Worm (Caenorhabditis elegans): ENCODE results near the gene chil-1.
A peak's percentile ranks its signal among the peaks of the same experiment; 100 is the strongest.

The chil-1 gene

DNA sequence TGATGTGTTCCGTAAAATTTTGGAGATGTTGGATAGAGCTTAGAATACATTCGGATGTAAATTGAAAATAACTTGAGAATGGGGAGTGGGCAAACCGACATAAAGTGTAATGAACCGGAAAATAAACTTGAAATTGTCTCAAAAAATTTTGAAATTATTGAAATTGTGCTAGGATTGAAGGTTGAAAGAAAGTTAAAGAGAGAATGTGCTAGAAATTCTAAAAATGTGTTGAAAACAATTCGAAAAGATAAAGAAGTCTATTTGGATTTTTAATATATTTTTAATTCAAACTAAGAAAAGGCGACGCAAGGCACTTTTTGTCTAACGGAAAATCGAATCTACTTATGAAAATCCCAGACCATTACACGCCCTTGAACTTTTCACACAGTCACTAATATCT lies 32.4 kb downstream of the chil-1 start, which contains the start of gene ZK938.3:
Gene ZK938.3, minus strand, starts transcription at position 101 of the 400 bp plus-strand sequence.
- TF ChIP-seq sptf-1 (tag; optimal IDR thresholded peaks at IDR 0.05) (no peak), elt-3 (tag; optimal IDR thresholded peaks at IDR 0.05) (no peak), elt-1 (tag; optimal IDR thresholded peaks at IDR 0.05; ENCODE audit: borderline replicate concordance, insufficient read depth) (no peak), mab-5 (tag; optimal IDR thresholded peaks at IDR 0.05) (no peak), ceh-43 (GFP tag; optimal IDR thresholded peaks at IDR 0.05) (no peak), ztf-11 (tag; optimal IDR thresholded peaks at IDR 0.05) (no peak), sem-2 (GFP tag; optimal IDR thresholded peaks at IDR 0.05) (no peak), flh-1 (GFP tag; optimal IDR thresholded peaks at IDR 0.05) (no peak), cnd-1 (tag; optimal IDR thresholded peaks at IDR 0.05) (no peak), drap-1 (GFP tag; optimal IDR thresholded peaks at IDR 0.05) (no peak), mep-1 (tag; optimal IDR thresholded peaks at IDR 0.05) (no peak), lin-13 (tag; optimal IDR thresholded peaks at IDR 0.05) (no peak), nhr-2 (tag; optimal IDR thresholded peaks at IDR 0.05) (no peak), zip-8 (tag; optimal IDR thresholded peaks at IDR 0.05) (no peak), pha-4 (tag; optimal IDR thresholded peaks at IDR 0.05) (no peak), lsy-2 (tag; optimal IDR thresholded peaks at IDR 0.05) (no peak), nhr-28 (tag; optimal IDR thresholded peaks at IDR 0.05) (no peak), unc-39 (tag; optimal IDR thresholded peaks at IDR 0.05) (no peak)

DNA sequence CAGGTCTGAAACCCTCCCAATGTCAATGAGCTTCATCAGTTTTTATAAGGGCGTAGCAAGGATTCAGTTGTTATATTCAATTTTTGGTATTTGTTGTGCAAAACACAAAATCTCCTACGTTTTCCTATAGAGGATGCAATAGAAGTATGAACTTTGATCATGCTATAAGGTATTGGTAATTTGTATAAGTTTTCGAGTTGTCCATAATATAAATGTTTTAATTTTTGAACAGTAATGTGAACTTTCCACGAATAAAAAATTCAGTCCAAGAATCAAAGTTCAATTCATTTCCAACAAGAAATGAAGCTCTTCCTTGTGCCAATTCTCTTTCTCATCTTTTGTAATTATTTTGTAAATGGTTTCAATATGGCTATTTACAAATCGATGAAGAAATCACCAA lies 35.2 kb downstream of the chil-1 start, which contains the start of gene ZK938.12:
Gene ZK938.12, plus strand, starts transcription at position 301 of the 400 bp plus-strand sequence.
- TF ChIP-seq tbx-8 (GFP tag; optimal IDR thresholded peaks at IDR 0.05) (no peak), mls-2 (tag; optimal IDR thresholded peaks at IDR 0.05) (no peak), zip-8 (tag; optimal IDR thresholded peaks at IDR 0.05) (no peak)

DNA sequence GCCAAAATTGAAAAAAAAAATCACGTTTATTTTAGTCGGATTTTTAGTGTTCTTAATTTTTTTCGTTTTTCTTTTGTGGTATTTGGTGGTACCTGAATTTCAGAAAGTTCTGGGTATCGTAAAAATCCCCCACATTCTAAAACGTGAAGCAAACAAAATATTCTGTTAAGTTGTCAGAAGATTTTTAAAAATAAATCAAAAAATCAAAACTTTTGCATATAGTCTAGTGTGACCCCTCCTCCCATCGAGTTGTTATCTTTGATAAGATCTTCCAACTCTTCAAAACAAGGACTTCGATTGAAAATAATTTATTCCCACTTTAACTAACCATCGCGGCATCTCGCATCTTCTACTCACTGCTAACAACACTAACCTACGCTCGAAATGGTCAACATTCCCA lies 37.2 kb downstream of the chil-1 start, which contains the start of gene ZK938.1:
Gene ZK938.1, plus strand, starts transcription at position 301 of the 400 bp plus-strand sequence.
- no peak for TF ChIP-seq ces-1 (GFP tag; optimal IDR thresholded peaks at IDR 0.05)
- TF ChIP-seq mls-2 (tag; optimal IDR thresholded peaks at IDR 0.05), result no peak
- TF ChIP-seq pha-4 (tag; optimal IDR thresholded peaks at IDR 0.05), result no peak
- no peak for TF ChIP-seq elt-1 (tag; optimal IDR thresholded peaks at IDR 0.05; ENCODE audit: borderline replicate concordance, insufficient read depth)
- no peak for TF ChIP-seq elt-3 (tag; optimal IDR thresholded peaks at IDR 0.05)
- no peak for TF ChIP-seq mab-5 (tag; optimal IDR thresholded peaks at IDR 0.05)
- TF ChIP-seq ceh-39 (tag; optimal IDR thresholded peaks at IDR 0.05), result no peak
- TF ChIP-seq unc-39 (tag; optimal IDR thresholded peaks at IDR 0.05), result no peak
- no peak for TF ChIP-seq mep-1 (tag; optimal IDR thresholded peaks at IDR 0.05)
- TF ChIP-seq ham-2 (GFP tag; optimal IDR thresholded peaks at IDR 0.05), result no peak
- TF ChIP-seq sem-2 (GFP tag; optimal IDR thresholded peaks at IDR 0.05), result no peak
- no peak for TF ChIP-seq nhr-237 (tag; optimal IDR thresholded peaks at IDR 0.05)

DNA sequence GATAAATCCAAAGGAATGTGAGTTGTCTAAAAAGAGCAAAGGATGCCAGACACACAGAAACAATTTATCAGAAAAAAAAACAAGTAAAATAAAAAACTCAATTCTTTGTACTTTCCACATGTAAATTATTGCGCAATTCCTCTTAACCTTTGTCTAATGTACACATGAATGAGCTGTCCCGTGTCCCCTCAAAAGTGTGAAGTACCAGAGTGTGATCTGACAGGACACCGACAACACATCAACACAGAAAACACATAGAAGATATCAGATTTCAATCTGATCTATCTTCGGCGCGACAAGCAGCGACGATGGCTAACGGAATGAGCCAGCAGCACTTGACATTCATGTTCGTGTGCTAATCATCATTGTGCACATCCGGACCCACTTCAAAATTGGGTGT lies 37.8 kb downstream of the chil-1 start:
- peak; percentile 77 for TF ChIP-seq nhr-2 (tag; optimal IDR thresholded peaks at IDR 0.05)
- no peak for TF ChIP-seq lin-32 (GFP tag; optimal IDR thresholded peaks at IDR 0.05)
- TF ChIP-seq zip-8 (tag; optimal IDR thresholded peaks at IDR 0.05), result peak; percentile 74
- TF ChIP-seq mab-5 (tag; optimal IDR thresholded peaks at IDR 0.05), result no peak
- TF ChIP-seq ces-1 (GFP tag; optimal IDR thresholded peaks at IDR 0.05), result no peak

DNA sequence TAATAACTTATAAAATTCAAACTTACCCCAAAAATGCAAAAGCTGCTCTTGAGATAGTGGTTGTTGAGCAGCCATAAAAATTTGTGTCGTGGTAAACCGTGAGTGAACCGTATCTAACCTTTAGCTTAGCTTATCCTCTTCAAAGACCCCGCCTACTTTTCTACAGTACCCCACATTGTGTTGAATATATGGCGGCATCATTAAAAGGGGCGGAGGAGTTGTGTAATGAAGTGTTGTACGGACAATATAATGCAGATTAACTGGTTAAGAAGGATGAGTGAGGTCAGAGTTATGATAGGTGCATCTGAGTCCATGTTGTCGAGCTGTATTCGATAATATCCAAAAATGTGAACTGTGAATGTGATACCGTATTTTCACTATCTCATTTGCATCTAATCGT lies 38.4 kb downstream of the chil-1 start, which contains the start of gene eyg-1:
Gene eyg-1, minus strand, starts transcription at position 101 of the 400 bp plus-strand sequence.
- TF ChIP-seq bed-3 (GFP tag; optimal IDR thresholded peaks at IDR 0.05), result no peak
- no peak for TF ChIP-seq unc-120 (tag; optimal IDR thresholded peaks at IDR 0.05; ENCODE audit: poor library complexity, severe bottlenecking)
- peak; percentile 22 for TF ChIP-seq nhr-2 (tag; optimal IDR thresholded peaks at IDR 0.05)
- TF ChIP-seq unc-39 (tag; optimal IDR thresholded peaks at IDR 0.05), result no peak
- no peak for TF ChIP-seq mab-5 (tag; optimal IDR thresholded peaks at IDR 0.05)
- no peak for TF ChIP-seq lin-13 (tag; optimal IDR thresholded peaks at IDR 0.05)
- TF ChIP-seq flh-1 (GFP tag; optimal IDR thresholded peaks at IDR 0.05), result no peak

DNA sequence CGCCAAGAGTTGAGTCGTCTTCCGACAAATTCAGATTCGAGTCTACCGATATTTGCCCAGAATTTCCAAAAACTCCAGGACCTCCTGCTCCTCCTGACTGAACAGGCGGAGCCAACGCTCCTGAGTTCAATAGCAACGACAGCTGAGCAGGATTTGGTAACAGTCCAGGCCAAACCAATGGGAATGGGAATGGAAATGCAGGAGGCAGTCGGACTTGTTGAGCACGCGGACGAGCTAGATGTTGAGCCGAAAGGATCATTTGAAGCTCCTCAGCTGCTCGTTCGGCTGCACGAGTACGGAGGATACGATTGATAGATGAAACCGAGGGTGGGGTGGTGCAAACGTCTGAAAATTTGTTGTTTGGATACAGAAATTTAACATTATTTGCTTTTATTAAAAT lies 39.3 kb downstream of the chil-1 start:
- no peak for TF ChIP-seq ceh-83 (GFP tag; optimal IDR thresholded peaks at IDR 0.05)
- no peak for TF ChIP-seq unc-39 (tag; optimal IDR thresholded peaks at IDR 0.05)
- TF ChIP-seq nhr-237 (tag; optimal IDR thresholded peaks at IDR 0.05), result no peak
- no peak for TF ChIP-seq unc-120 (tag; optimal IDR thresholded peaks at IDR 0.05; ENCODE audit: poor library complexity, severe bottlenecking)
- TF ChIP-seq zip-8 (tag; optimal IDR thresholded peaks at IDR 0.05), result no peak
- TF ChIP-seq sptf-1 (tag; optimal IDR thresholded peaks at IDR 0.05), result no peak
- TF ChIP-seq ceh-43 (GFP tag; optimal IDR thresholded peaks at IDR 0.05), result no peak
- no peak for TF ChIP-seq unc-62 (GFP tag; optimal IDR thresholded peaks at IDR 0.05)
- no peak for TF ChIP-seq hlh-1 (tag; optimal IDR thresholded peaks at IDR 0.05)
- TF ChIP-seq ces-1 (GFP tag; optimal IDR thresholded peaks at IDR 0.05), result no peak
- TF ChIP-seq nhr-76 (tag; optimal IDR thresholded peaks at IDR 0.05), result no peak
- TF ChIP-seq nhr-2 (tag; optimal IDR thresholded peaks at IDR 0.05), result no peak
- TF ChIP-seq sem-2 (GFP tag; optimal IDR thresholded peaks at IDR 0.05), result no peak
- TF ChIP-seq flh-1 (GFP tag; optimal IDR thresholded peaks at IDR 0.05), result no peak
- no peak for TF ChIP-seq lin-32 (GFP tag; optimal IDR thresholded peaks at IDR 0.05)
- no peak for TF ChIP-seq M03D4.4 (tag; optimal IDR thresholded peaks at IDR 0.05)
- TF ChIP-seq elt-1 (tag; optimal IDR thresholded peaks at IDR 0.05; ENCODE audit: borderline replicate concordance, insufficient read depth), result no peak
- no peak for TF ChIP-seq mab-5 (tag; optimal IDR thresholded peaks at IDR 0.05)
- TF ChIP-seq mls-2 (tag; optimal IDR thresholded peaks at IDR 0.05), result no peak
- TF ChIP-seq bed-3 (GFP tag; optimal IDR thresholded peaks at IDR 0.05), result no peak
